Worm (Caenorhabditis elegans) whole organism, early embryonic: ENCODE results near the gene C17B7.15.

Experiments used
- B0310.2 ChIP-seq: sonication (generic microtip); optimal IDR thresholded peaks from 2 replicates; lab custom pipeline; 2016; ENCODE audit warnings: mild to moderate bottlenecking, missing genetic modification characterization, missing compliant biosample characterization
- ama-1 ChIP-seq: fragments of 150-350 bp; optimal IDR thresholded peaks from 2 replicates; lab custom pipeline; 2014
- flt-1 ChIP-seq: fragments of 200-800 bp; sonication (Bioruptor generic); IDR thresholded peaks from 2 replicates; pipeline ENCODE4 v1.3.6; 2022; ENCODE audit warnings: missing genetic modification characterization, missing compliant biosample characterization
- pes-1 ChIP-seq: fragments of 200-800 bp; sonication (Bioruptor generic); IDR thresholded peaks from 2 replicates; pipeline ENCODE4 v1.3.6; 2022; ENCODE audit warnings: missing genetic modification reagents, missing genetic modification characterization, missing compliant biosample characterization
- scrt-1 ChIP-seq: fragments of 200-800 bp; sonication (Bioruptor generic); IDR thresholded peaks from 2 replicates; pipeline ENCODE4 v1.3.6; 2022; ENCODE audit warnings: missing genetic modification characterization, missing compliant biosample characterization

DNA sequence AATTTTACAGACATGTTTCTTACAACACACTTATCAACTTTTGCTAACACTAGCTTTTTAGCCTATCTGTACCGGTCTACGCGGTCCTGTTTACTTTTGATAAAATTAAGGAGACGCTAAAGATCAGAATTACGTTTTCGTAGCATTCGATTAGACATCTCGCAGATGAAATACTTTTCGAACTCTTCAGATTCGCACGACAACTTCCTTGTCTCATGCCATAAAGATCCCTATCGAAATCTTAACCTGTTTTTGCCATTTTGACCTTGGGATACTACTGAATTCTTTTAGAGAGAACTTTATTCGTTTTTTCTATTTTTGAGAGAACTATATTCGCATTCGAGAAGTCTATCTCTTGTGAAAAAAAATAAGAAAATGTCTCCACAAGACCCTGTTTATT is 16.6 kb upstream of the C17B7.15 start, which contains the start of gene C17B7.5:
- no peak for TF ChIP-seq flt-1 (GFP tag; lab: Robert Waterston, UW)
- TF ChIP-seq ama-1 (lab: Kevin White, UChicago), result no peak
- TF ChIP-seq scrt-1 (GFP tag; lab: Robert Waterston, UW), result no peak
- no peak for TF ChIP-seq pes-1
- no peak for TF ChIP-seq B0310.2
